Fruit fly (Drosophila melanogaster): ENCODE data around the gene rho.

dm6 chr3L:1457281-1457680 lies 6.3 kb upstream of the rho start:
- TF ChIP-seq psq (optimal IDR thresholded peaks at IDR 0.05): no peak
- no peak for TF ChIP-seq pan (optimal IDR thresholded peaks at IDR 0.05)
- no peak for TF ChIP-seq CG8478 (optimal IDR thresholded peaks at IDR 0.05)
- TF ChIP-seq usp (GFP tag; optimal IDR thresholded peaks at IDR 0.05): no peak
- no peak for TF ChIP-seq Dll (optimal IDR thresholded peaks at IDR 0.05)
